Worm (Caenorhabditis elegans) whole organism, late embryonic: ENCODE data around the gene mcat-1.

Experiments used
- K02D7.2 ChIP-seq: sonication (generic microtip); optimal IDR thresholded peaks from 2 replicates; lab custom pipeline; 2017; ENCODE audit warnings: mild to moderate bottlenecking, missing genetic modification characterization, missing compliant biosample characterization
- ahr-1 ChIP-seq: sonication (generic microtip); optimal IDR thresholded peaks from 2 replicates; lab custom pipeline; 2016; ENCODE audit warnings: missing genetic modification characterization, missing compliant biosample characterization
- ceh-2 ChIP-seq: sonication (generic microtip); optimal IDR thresholded peaks from 2 replicates; lab custom pipeline; 2016; ENCODE audit warnings: missing genotype, missing genetic modification characterization, missing compliant biosample characterization
- elt-2 ChIP-seq: sonication (generic microtip); optimal IDR thresholded peaks from 2 replicates; lab custom pipeline; 2016; ENCODE audit warnings: missing genetic modification reagents, missing genetic modification characterization, missing compliant biosample characterization
- eyg-1 ChIP-seq: sonication (generic microtip); optimal IDR thresholded peaks from 2 replicates; lab custom pipeline; 2016; ENCODE audit warnings: missing genotype, missing genetic modification characterization, missing compliant biosample characterization
- hlh-13 ChIP-seq: fragments of 200-800 bp; sonication (Bioruptor generic); optimal IDR thresholded peaks from 2 replicates; lab custom pipeline; 2018; ENCODE audit warnings: mild to moderate bottlenecking, missing genetic modification characterization, missing compliant biosample characterization
- hlh-30 ChIP-seq: sonication (generic microtip); optimal IDR thresholded peaks from 2 replicates; lab custom pipeline; 2017; ENCODE audit warnings: antibody characterized with exemption, missing genetic modification characterization, missing compliant biosample characterization; ENCODE audit not compliant: insufficient read depth
- odd-2 ChIP-seq: sonication (generic microtip); optimal IDR thresholded peaks from 2 replicates; lab custom pipeline; 2017; ENCODE audit warnings: antibody characterized with exemption, mild to moderate bottlenecking, missing genetic modification characterization, missing compliant biosample characterization
- unc-55 ChIP-seq: sonication (generic microtip); optimal IDR thresholded peaks from 2 replicates; lab custom pipeline; 2017; ENCODE audit warnings: missing biosample characterization, missing genetic modification reagents, missing genetic modification characterization

ce11 chrII:43640-44039 lies 47.7 kb downstream of the mcat-1 start, which contains the start of gene nfyc-1:
- TF ChIP-seq ceh-2 (tag; lab: Kevin White, UChicago), result no peak
- TF ChIP-seq hlh-13, result no peak
- no peak for TF ChIP-seq hlh-30
- no peak for TF ChIP-seq elt-2
- TF ChIP-seq K02D7.2, result no peak
- TF ChIP-seq eyg-1 (tag; lab: Kevin White, UChicago), result no peak
- TF ChIP-seq odd-2, result no peak
- TF ChIP-seq ahr-1 (tag; lab: Kevin White, UChicago), result no peak
- TF ChIP-seq unc-55, result peak; percentile 36
